Worm (Caenorhabditis elegans) whole organism, L4 larva: ENCODE measurements around the gene btb-16.

ENCODE experiments used
- Y75B8A.6 ChIP-seq: fragments of 200-800 bp; sonication (Bioruptor generic); IDR thresholded peaks from 2 replicates; pipeline ENCODE4 v1.3.6; 2022; ENCODE audit warnings: missing genetic modification reagents, missing genetic modification characterization, missing compliant biosample characterization
- ceh-82 ChIP-seq: sonication (generic microtip); optimal IDR thresholded peaks from 2 replicates; lab custom pipeline; 2017; ENCODE audit warnings: missing biosample characterization, missing genetic modification characterization
- daf-8 ChIP-seq: fragments of 200-800 bp; sonication (Bioruptor generic); IDR thresholded peaks from 2 replicates; pipeline ENCODE4 v1.3.6; 2022; ENCODE audit warnings: missing genetic modification characterization, missing compliant biosample characterization
- nhr-11 ChIP-seq: fragments of 150-350 bp; optimal IDR thresholded peaks from 2 replicates; lab custom pipeline; 2014; ENCODE audit warnings: missing biosample characterization, missing genetic modification characterization
- skn-1 ChIP-seq: fragments of 150-350 bp; optimal IDR thresholded peaks from 2 replicates; lab custom pipeline; 2014; ENCODE audit warnings: missing biosample characterization, missing genetic modification characterization
- unc-39 ChIP-seq: sonication (generic microtip); optimal IDR thresholded peaks from 2 replicates; lab custom pipeline; 2017; ENCODE audit warnings: missing biosample characterization, missing genetic modification characterization
- zip-11 ChIP-seq: fragments of 200-800 bp; sonication (Bioruptor generic); IDR thresholded peaks from 2 replicates; pipeline ENCODE4 v1.3.6; 2022; ENCODE audit warnings: missing genetic modification characterization, missing compliant biosample characterization
- ztf-11 ChIP-seq: fragments of 150-350 bp; optimal IDR thresholded peaks from 2 replicates; lab custom pipeline; 2014; ENCODE audit warnings: missing biosample characterization, missing genetic modification characterization

DNA sequence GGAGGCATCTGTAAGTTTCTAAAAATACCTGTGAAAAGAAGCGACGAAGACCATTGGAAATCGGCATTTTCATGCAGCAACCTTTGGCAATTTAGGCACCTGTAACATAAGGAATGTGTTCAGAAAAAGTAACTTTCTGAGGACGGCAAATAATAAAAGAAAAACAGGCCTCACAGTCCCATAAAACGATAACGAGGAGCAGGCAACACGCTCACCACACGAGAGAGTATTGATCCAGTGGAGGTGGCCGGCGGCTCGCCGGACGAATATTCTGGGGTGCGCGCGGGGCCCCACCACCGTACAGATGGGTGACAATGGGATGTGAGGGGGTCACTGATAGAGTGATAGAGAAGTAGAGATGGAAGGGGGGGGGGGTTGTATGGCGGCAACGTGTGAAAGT, 21.8 kb upstream of the btb-16 start, which contains the start of gene F02E11.3:
- TF ChIP-seq nhr-11 (tag; lab: Kevin White, UChicago) = no peak
- TF ChIP-seq Y75B8A.6 = no peak
- TF ChIP-seq ceh-82 (tag; lab: Kevin White, UChicago) = no peak
- no peak for TF ChIP-seq ztf-11 (tag; lab: Kevin White, UChicago)
- TF ChIP-seq skn-1 (tag; lab: Kevin White, UChicago) = no peak
- no peak for TF ChIP-seq zip-11 (GFP tag; lab: Robert Waterston, UW)
- TF ChIP-seq unc-39 (tag; lab: Kevin White, UChicago) = no peak
- TF ChIP-seq daf-8 (GFP tag; lab: Robert Waterston, UW) = no peak
